Worm (Caenorhabditis elegans): ENCODE results near the gene R02D5.9.

R02D5.9 gene

ce11 chrV:14460122-14460521, 50.8 kb downstream of the R02D5.9 start:
- TF ChIP-seq fos-1 (tag; optimal IDR thresholded peaks at IDR 0.05) (no peak), ceh-63 (GFP tag; optimal IDR thresholded peaks at IDR 0.05) (no peak), nhr-84 (tag; optimal IDR thresholded peaks at IDR 0.05) (no peak), dpl-1 (GFP tag; optimal IDR thresholded peaks at IDR 0.05) (peak in 1 of 3 experiments; percentile 7), ceh-8 (GFP tag; optimal IDR thresholded peaks at IDR 0.05) (no peak), nhr-90 (tag; optimal IDR thresholded peaks at IDR 0.05; ENCODE audit: poor library complexity) (no peak), egl-13 (tag; optimal IDR thresholded peaks at IDR 0.05) (no peak), efl-1 (optimal IDR thresholded peaks at IDR 0.05) (peak in 1 of 2 experiments; percentile 6), efl-1 (GFP tag; optimal IDR thresholded peaks at IDR 0.05 in 1 of 2) (peak; percentile 15 to 86), unc-30 (tag; optimal IDR thresholded peaks at IDR 0.05) (no peak)
